ENCODE assay signal across 1 fruit fly cellular context in the genomic region with DNA sequence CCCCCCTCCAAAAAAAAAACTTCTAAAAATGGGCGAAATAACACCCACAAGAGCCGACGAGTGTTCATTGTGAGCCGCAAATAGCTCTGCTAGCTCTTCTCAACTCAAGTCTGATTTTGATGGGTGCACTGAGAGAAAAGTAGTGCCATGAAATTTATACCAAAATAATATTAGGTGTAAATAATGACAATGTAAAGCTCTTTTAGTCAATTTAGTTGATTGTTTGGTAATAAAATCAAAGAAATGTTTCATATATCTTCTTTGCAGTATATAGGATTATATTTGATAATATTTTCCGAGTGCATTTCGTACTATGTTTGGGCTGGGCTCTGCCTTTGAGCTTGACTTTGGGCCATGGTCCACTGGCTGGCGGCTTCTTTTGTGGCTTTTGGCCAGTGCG.
TF ChIP-seq lines count a peak whose summit lies in the region.

No protein-coding gene starts in this region.

TF ChIP-seq in whole organism, prepupa, 60 proteins besides CTCF, POLR2A, EP300 and RAD21 (continued from another document):
- TF ChIP-seq Gug (GFP tag; IDR thresholded peaks at IDR 0.05; lab: Robert Waterston, UW) (no peak), Met (GFP tag; optimal IDR thresholded peaks at IDR 0.05; lab: Kevin White, UChicago) (no peak), fkh (GFP tag; optimal IDR thresholded peaks at IDR 0.05; lab: Kevin White, UChicago) (no peak), Hr4 (GFP tag; optimal IDR thresholded peaks at IDR 0.05; lab: Kevin White, UChicago) (no peak), CG6808 (GFP tag; optimal IDR thresholded peaks at IDR 0.05; lab: Kevin White, UChicago) (peak; percentile 24), CG16779 (tag; optimal IDR thresholded peaks at IDR 0.05; lab: Kevin White, UChicago) (no peak), CG10669 (GFP tag; optimal IDR thresholded peaks at IDR 0.05; lab: Kevin White, UChicago) (peak; percentile 41), achi (GFP tag; optimal IDR thresholded peaks at IDR 0.05; lab: Kevin White, UChicago) (no peak), ss (GFP tag; optimal IDR thresholded peaks at IDR 0.05; lab: Kevin White, UChicago) (no peak), Eip93F (GFP tag; optimal IDR thresholded peaks at IDR 0.05; lab: Kevin White, UChicago) (no peak), CG8632 (GFP tag; optimal IDR thresholded peaks at IDR 0.05; lab: Kevin White, UChicago) (no peak), net (GFP tag; optimal IDR thresholded peaks at IDR 0.05; lab: Kevin White, UChicago) (no peak), Blimp-1 (GFP tag; optimal IDR thresholded peaks at IDR 0.05; lab: Kevin White, UChicago) (no peak), CG11294 (GFP tag; IDR thresholded peaks at IDR 0.05; lab: Robert Waterston, UW) (no peak), CG11762 (GFP tag; optimal IDR thresholded peaks at IDR 0.05; lab: Kevin White, UChicago; ENCODE audit: insufficient read depth) (no peak), Ets96B (tag; optimal IDR thresholded peaks at IDR 0.05; lab: Kevin White, UChicago) (peak; percentile 40), CG10631 (GFP tag; optimal IDR thresholded peaks at IDR 0.05; lab: Kevin White, UChicago) (peak; percentile 46), CG11902 (GFP tag; optimal IDR thresholded peaks at IDR 0.05; lab: Kevin White, UChicago) (no peak), CG8119 (GFP tag; IDR thresholded peaks at IDR 0.05; lab: Robert Waterston, UW) (no peak), dac (GFP tag; optimal IDR thresholded peaks at IDR 0.05; lab: Kevin White, UChicago) (no peak), CG15336 (GFP tag; IDR thresholded peaks at IDR 0.05; lab: Robert Waterston, UW) (no peak), CG6163 (GFP tag; IDR thresholded peaks at IDR 0.05; lab: Robert Waterston, UW) (peak; percentile 70; the same call in 2 of the 3 replicates), lz (GFP tag; optimal IDR thresholded peaks at IDR 0.05; lab: Kevin White, UChicago) (no peak), fd85E (GFP tag; optimal IDR thresholded peaks at IDR 0.05; lab: Kevin White, UChicago) (no peak), topi (GFP tag; optimal IDR thresholded peaks at IDR 0.05; lab: Kevin White, UChicago) (no peak), esn (GFP tag; optimal IDR thresholded peaks at IDR 0.05; lab: Kevin White, UChicago) (peak; percentile 9), CG6276 (GFP tag; optimal IDR thresholded peaks at IDR 0.05; lab: Kevin White, UChicago) (no peak), Eip78C (GFP tag; lab: Kevin White, UChicago) (peak; percentile 57)
